Worm (Caenorhabditis elegans): Measurements from ENCODE around the gene slfl-5.

- TF ChIP-seq nhr-77 (tag; optimal IDR thresholded peaks at IDR 0.05) (no peak), zag-1 (tag; optimal IDR thresholded peaks at IDR 0.05) (no peak), skn-1 (tag; optimal IDR thresholded peaks at IDR 0.05) (no peak), nhr-12 (tag; optimal IDR thresholded peaks at IDR 0.05) (no peak), snpc-4 (tag; optimal IDR thresholded peaks at IDR 0.05) (no peak), ama-1 (optimal IDR thresholded peaks at IDR 0.05) (no peak), aly-2 (tag; optimal IDR thresholded peaks at IDR 0.05) (no peak), ztf-4 (tag; optimal IDR thresholded peaks at IDR 0.05) (no peak), alr-1 (tag; optimal IDR thresholded peaks at IDR 0.05) (no peak), nhr-10 (tag; optimal IDR thresholded peaks at IDR 0.05) (no peak), elt-1 (tag; optimal IDR thresholded peaks at IDR 0.05) (no peak), lsy-2 (tag; optimal IDR thresholded peaks at IDR 0.05) (no peak), elt-3 (tag; optimal IDR thresholded peaks at IDR 0.05) (no peak)
Observed at ce11 chrV:12256398-12256797, 11.6 kb upstream of the slfl-5 start, which contains the start of gene ugt-55.
